Fruit fly (Drosophila melanogaster): ENCODE results near the gene CG3792.
A peak's percentile ranks its signal among the peaks of the same experiment; 100 is the strongest.

Gene CG3792

DNA sequence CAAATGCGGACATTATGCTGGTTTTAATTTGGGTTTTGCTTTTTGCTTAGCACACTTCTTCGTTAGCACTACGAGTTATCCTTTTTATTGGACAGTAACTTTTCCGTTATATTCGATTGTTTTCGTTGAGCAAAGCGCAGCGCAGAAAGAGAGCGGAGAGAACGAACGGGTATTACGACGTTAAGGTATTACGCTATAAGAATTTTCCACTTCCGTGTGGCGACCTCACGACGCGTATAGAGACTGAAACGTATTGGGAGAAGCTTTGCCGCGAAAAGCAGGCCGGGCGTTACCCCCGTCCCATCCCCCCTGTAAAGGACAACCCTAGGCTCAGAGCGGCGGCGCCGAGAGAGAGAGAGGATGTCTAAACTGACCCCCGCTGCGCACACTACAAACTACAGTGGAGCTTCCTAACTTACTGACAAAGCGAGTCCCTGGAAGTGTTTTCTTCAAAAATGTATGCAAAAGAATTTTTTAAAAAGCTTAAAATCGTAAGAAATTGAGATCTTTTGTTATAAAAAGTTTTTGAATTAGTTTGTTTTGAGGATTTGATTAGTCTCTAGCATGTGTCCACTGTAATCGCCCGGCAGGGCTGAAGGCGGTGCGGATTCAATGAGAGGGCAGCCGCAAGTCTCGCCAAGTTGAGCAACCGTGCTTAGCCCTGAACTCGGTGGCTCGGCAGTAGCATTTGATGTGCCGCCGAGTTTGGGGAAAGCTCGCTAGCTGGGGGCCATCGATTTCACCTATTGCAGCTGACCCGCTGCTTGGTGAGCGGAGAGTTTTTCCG, 27.8 kb downstream of the CG3792 start (continued):
- TF ChIP-seq CG13775 (GFP tag; optimal IDR thresholded peaks at IDR 0.05) = peak; percentile 88
- TF ChIP-seq CG9797 (GFP tag; optimal IDR thresholded peaks at IDR 0.05) = peak; percentile 40
- peak; percentile 89 for TF ChIP-seq D19A (tag; optimal IDR thresholded peaks at IDR 0.05)
- peak; percentile 77 for TF ChIP-seq cato (GFP tag; optimal IDR thresholded peaks at IDR 0.05; ENCODE audit: borderline replicate concordance)
- TF ChIP-seq Poxn (GFP tag; IDR thresholded peaks at IDR 0.05) = peak; percentile 85
- TF ChIP-seq CG1602 (GFP tag; optimal IDR thresholded peaks at IDR 0.05) = peak; percentile 89
- peak; percentile 92 for TF ChIP-seq CG9876 (GFP tag; optimal IDR thresholded peaks at IDR 0.05)
- TF ChIP-seq Side (GFP tag; optimal IDR thresholded peaks at IDR 0.05) = peak; percentile 95
- peak; percentile 87 for TF ChIP-seq CG7357 (GFP tag; IDR thresholded peaks at IDR 0.05)
- peak; percentile 94 for TF ChIP-seq vfl (GFP tag; optimal IDR thresholded peaks at IDR 0.05)
- peak; percentile 87 for TF ChIP-seq CG8089 (GFP tag; optimal IDR thresholded peaks at IDR 0.05)
- peak; percentile 94 for TF ChIP-seq az2 (GFP tag; optimal IDR thresholded peaks at IDR 0.05)
- no peak for TF ChIP-seq pros (GFP tag; optimal IDR thresholded peaks at IDR 0.05)
- peak; percentile 70 for TF ChIP-seq CG3838 (GFP tag; optimal IDR thresholded peaks at IDR 0.05)
- TF ChIP-seq CG2712 (tag; optimal IDR thresholded peaks at IDR 0.05) = peak; percentile 94
- TF ChIP-seq shn (GFP tag; optimal IDR thresholded peaks at IDR 0.05) = peak; percentile 91
- peak; percentile 90 for TF ChIP-seq Atf-2 (GFP tag; optimal IDR thresholded peaks at IDR 0.05)
- peak; percentile 94 for TF ChIP-seq Mrtf (GFP tag; IDR thresholded peaks at IDR 0.05)
- no peak for TF ChIP-seq HLH4C (GFP tag; IDR thresholded peaks at IDR 0.05; ENCODE audit: partially characterized antibody)
- peak; percentile 81 for TF ChIP-seq sim (GFP tag; IDR thresholded peaks at IDR 0.05)
- TF ChIP-seq sisA (GFP tag; IDR thresholded peaks at IDR 0.05) = peak; percentile 97
- TF ChIP-seq CG1647 (GFP tag; optimal IDR thresholded peaks at IDR 0.05) = peak; percentile 92
- TF ChIP-seq CG10209 (GFP tag; optimal IDR thresholded peaks at IDR 0.05) = peak; percentile 93
- peak; percentile 90 for TF ChIP-seq Chrac-16 (GFP tag; optimal IDR thresholded peaks at IDR 0.05)
- peak; percentile 97 for TF ChIP-seq CG17359 (tag; optimal IDR thresholded peaks at IDR 0.05)
- peak; percentile 86 for TF ChIP-seq CG3407 (GFP tag; optimal IDR thresholded peaks at IDR 0.05)
- no peak for TF ChIP-seq ato (GFP tag; IDR thresholded peaks at IDR 0.05; ENCODE audit: partially characterized antibody)
- TF ChIP-seq Mad (GFP tag; optimal IDR thresholded peaks at IDR 0.05) = peak; percentile 90
- peak; percentile 96 for TF ChIP-seq CG11695 (GFP tag; IDR thresholded peaks at IDR 0.05)
- peak; percentile 78 for TF ChIP-seq CG3163 (GFP tag; optimal IDR thresholded peaks at IDR 0.05)
- TF ChIP-seq B-H2 (GFP tag; optimal IDR thresholded peaks at IDR 0.05) = peak; percentile 97
- peak; percentile 90 for TF ChIP-seq Oaz (GFP tag; IDR thresholded peaks at IDR 0.05)
- TF ChIP-seq btn (GFP tag; optimal IDR thresholded peaks at IDR 0.05) = peak; percentile 84
- TF ChIP-seq mam (GFP tag; optimal IDR thresholded peaks at IDR 0.05) = peak; percentile 98
- TF ChIP-seq gcm (GFP tag; optimal IDR thresholded peaks at IDR 0.05) = peak; percentile 87
- no peak for TF ChIP-seq Lpt (GFP tag; optimal IDR thresholded peaks at IDR 0.05)
- peak; percentile 90 for TF ChIP-seq pb (GFP tag; optimal IDR thresholded peaks at IDR 0.05)
- TF ChIP-seq Vsx1 (GFP tag; optimal IDR thresholded peaks at IDR 0.05) = peak; percentile 78
- TF ChIP-seq CG2129 (GFP tag; IDR thresholded peaks at IDR 0.05; ENCODE audit: partially characterized antibody) = no peak
- peak; percentile 85 for TF ChIP-seq ab (GFP tag; optimal IDR thresholded peaks at IDR 0.05)
- no peak for TF ChIP-seq Sry-β (GFP tag; optimal IDR thresholded peaks at IDR 0.05)
- peak; percentile 97 for TF ChIP-seq caup (GFP tag; optimal IDR thresholded peaks at IDR 0.05; ENCODE audit: severe bottlenecking)
- TF ChIP-seq CG4854 (GFP tag; optimal IDR thresholded peaks at IDR 0.05) = peak; percentile 91
- TF ChIP-seq CG12299 (tag; optimal IDR thresholded peaks at IDR 0.05) = peak; percentile 95
- TF ChIP-seq CG7786 (GFP tag; optimal IDR thresholded peaks at IDR 0.05) = peak; percentile 97
- TF ChIP-seq Lim3 (GFP tag; IDR thresholded peaks at IDR 0.05) = peak; percentile 84
- TF ChIP-seq CG2116 (GFP tag; optimal IDR thresholded peaks at IDR 0.05) = peak; percentile 57
- peak; percentile 57 for TF ChIP-seq Dip2 (GFP tag; IDR thresholded peaks at IDR 0.05)
- peak; percentile 91 for TF ChIP-seq Six4 (GFP tag; optimal IDR thresholded peaks at IDR 0.05)
- TF ChIP-seq CG31441 (GFP tag; IDR thresholded peaks at IDR 0.05) = peak; percentile 93
